Fruit fly (Drosophila melanogaster): Measurements from ENCODE around the gene CG43394.

The CG43394 gene

DNA sequence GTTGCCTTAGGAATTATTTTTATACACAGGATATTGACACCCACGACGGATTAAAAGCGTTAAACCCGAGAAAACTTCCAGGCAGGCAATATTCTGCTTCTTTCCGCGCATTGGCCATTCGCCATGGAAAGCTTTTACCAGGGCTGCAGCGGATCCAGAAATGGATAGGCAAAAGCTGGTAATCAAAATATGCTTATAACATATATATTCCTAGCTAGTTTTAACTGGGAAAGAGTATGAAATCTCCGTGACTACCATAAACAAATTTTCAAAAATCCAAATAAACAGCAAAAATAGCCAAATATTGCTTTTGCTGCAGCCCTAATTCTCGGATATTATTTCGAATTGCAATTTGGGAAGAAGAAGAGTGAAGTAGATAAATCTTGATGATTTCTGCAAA is 13.9 kb downstream of the CG43394 start, which contains the start of the genes PAPLA1 and Rbsn-5 (continued):
- TF ChIP-seq Sry-δ (GFP tag; optimal IDR thresholded peaks at IDR 0.05) = peak; percentile 73

DNA sequence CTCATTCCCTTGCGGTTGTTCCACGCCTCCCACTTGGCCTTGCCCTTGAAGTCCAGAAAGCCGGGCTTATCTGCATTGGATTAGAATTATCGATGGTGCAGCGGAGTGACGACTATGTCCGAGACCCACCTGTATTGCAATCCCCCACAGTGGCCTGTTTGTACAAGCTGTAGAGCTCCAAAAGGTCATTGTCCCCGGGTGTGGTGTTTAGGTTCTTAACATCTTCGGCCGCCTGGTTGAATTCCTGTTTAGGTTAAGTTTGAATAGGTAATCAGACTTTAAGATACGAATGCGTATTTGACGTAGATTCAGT is 16.4 kb downstream of the CG43394 start:
- no peak for TF ChIP-seq GATAe (GFP tag; conservative IDR thresholded peaks at IDR 0.05)
- TF ChIP-seq CG4328 (GFP tag; optimal IDR thresholded peaks at IDR 0.05) = no peak
- TF ChIP-seq cwo (GFP tag; optimal IDR thresholded peaks at IDR 0.05) = no peak
- TF ChIP-seq MESR4 (GFP tag; optimal IDR thresholded peaks at IDR 0.05) = peak; percentile 51
- TF ChIP-seq CG4820 (GFP tag; optimal IDR thresholded peaks at IDR 0.05) = no peak
- TF ChIP-seq corto (GFP tag; optimal IDR thresholded peaks at IDR 0.05) = no peak
- no peak for TF ChIP-seq Nf-YA (GFP tag; IDR thresholded peaks at IDR 0.05)
- TF ChIP-seq luna (GFP tag; optimal IDR thresholded peaks at IDR 0.05) = no peak
- TF ChIP-seq Lhr (GFP tag; optimal IDR thresholded peaks at IDR 0.05) = no peak
- TF ChIP-seq CG14965 (GFP tag; optimal IDR thresholded peaks at IDR 0.05; ENCODE audit: borderline replicate concordance) = no peak
- peak; percentile 26 for TF ChIP-seq ftz-f1 (GFP tag; optimal IDR thresholded peaks at IDR 0.05)
- no peak for TF ChIP-seq Dp (GFP tag; optimal IDR thresholded peaks at IDR 0.05)
- no peak for TF ChIP-seq HLH3B (GFP tag; IDR thresholded peaks at IDR 0.05)
- no peak for TF ChIP-seq YL-1 (GFP tag; optimal IDR thresholded peaks at IDR 0.05)
- TF ChIP-seq CG11085 (GFP tag; IDR thresholded peaks at IDR 0.05) = no peak
- TF ChIP-seq CG8765 (GFP tag; IDR thresholded peaks at IDR 0.05) = no peak
- TF ChIP-seq gsb (GFP tag; IDR thresholded peaks at IDR 0.05) = no peak
- TF ChIP-seq Ravus (GFP tag; IDR thresholded peaks at IDR 0.05) = no peak
- peak; percentile 37 for TF ChIP-seq D (optimal IDR thresholded peaks at IDR 0.05)
- no peak for TF ChIP-seq D (GFP tag; optimal IDR thresholded peaks at IDR 0.05)
- TF ChIP-seq MBD-R2 (GFP tag; IDR thresholded peaks at IDR 0.05) = no peak
- TF ChIP-seq CG30020 (tag; optimal IDR thresholded peaks at IDR 0.05) = no peak
- TF ChIP-seq tx (GFP tag; optimal IDR thresholded peaks at IDR 0.05) = no peak
- no peak for TF ChIP-seq CG17359 (tag; optimal IDR thresholded peaks at IDR 0.05)
- TF ChIP-seq tll (GFP tag; optimal IDR thresholded peaks at IDR 0.05) = no peak
- no peak for TF ChIP-seq Sox100B (GFP tag; optimal IDR thresholded peaks at IDR 0.05)
- TF ChIP-seq usp (GFP tag; optimal IDR thresholded peaks at IDR 0.05) = peak; percentile 12
- TF ChIP-seq en (GFP tag; optimal IDR thresholded peaks at IDR 0.05) = no peak
- no peak for TF ChIP-seq CG1233 (GFP tag; optimal IDR thresholded peaks at IDR 0.05)
- no peak for TF ChIP-seq ken (GFP tag; IDR thresholded peaks at IDR 0.05)

DNA sequence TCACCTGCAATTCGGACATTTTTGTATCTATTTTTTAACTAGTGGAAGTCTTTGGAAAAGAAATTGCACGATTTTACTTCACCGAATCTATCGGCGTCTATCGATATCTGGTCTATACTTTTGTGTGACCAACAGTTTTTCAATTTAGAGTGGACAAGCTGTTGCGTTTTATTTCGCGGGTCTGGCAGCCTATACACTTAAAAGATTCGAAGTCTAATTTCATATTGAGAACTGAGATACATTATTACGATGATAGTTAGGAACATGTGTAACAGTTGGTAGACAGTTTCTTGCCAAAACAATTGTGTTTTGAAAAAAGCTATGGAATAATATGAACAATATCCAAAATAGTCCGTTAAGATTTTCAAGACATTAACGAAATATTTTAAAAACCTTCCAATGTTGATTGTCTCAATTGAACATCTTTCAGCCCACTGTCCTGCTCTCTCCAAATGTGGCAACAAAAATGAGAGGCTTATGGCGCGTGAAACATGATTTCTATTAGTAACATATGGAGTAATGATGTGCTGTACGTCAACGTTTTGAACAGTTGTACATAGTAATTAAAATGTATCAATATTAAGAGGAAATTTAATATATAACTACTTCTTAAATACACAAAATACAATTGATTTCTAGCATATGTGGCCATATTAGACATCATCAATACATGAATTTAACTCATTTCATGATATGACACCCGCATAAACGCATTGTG is 16.9 kb downstream of the CG43394 start, which contains the start of gene Acbp1:
Acbp1 (minus strand) TSS at position 146 of the 718 bp plus-strand sequence.
- TF ChIP-seq lbe (GFP tag; optimal IDR thresholded peaks at IDR 0.05) (peak; percentile 95), ap (GFP tag; IDR thresholded peaks at IDR 0.05) (peak; percentile 78), zen (tag; optimal IDR thresholded peaks at IDR 0.05) (peak; percentile 96), Camta (GFP tag; optimal IDR thresholded peaks at IDR 0.05) (peak; percentile 95), Opbp (GFP tag; IDR thresholded peaks at IDR 0.05; ENCODE audit: partially characterized antibody) (peak; percentile 78), CG7372 (GFP tag; IDR thresholded peaks at IDR 0.05) (peak; percentile 90), danr (GFP tag; IDR thresholded peaks at IDR 0.05) (peak; percentile 78), Hr51 (GFP tag; optimal IDR thresholded peaks at IDR 0.05) (peak; percentile 91 to 99), toy (GFP tag; IDR thresholded peaks at IDR 0.05) (peak; percentile 52), psq (GFP tag; optimal IDR thresholded peaks at IDR 0.05) (peak; percentile 64), stwl (tag; optimal IDR thresholded peaks at IDR 0.05) (peak; percentile 96), bowl (GFP tag; IDR thresholded peaks at IDR 0.05) (peak; percentile 70), CG18599 (GFP tag; optimal IDR thresholded peaks at IDR 0.05) (peak; percentile 99), Dfd (GFP tag; optimal IDR thresholded peaks at IDR 0.05) (no peak), ara (GFP tag; IDR thresholded peaks at IDR 0.05) (peak; percentile 87; the same call in 1 of the 2 replicates), wdn (GFP tag; IDR thresholded peaks at IDR 0.05) (peak; percentile 86), CG17829 (tag; optimal IDR thresholded peaks at IDR 0.05) (peak; percentile 99), sqz (GFP tag; optimal IDR thresholded peaks at IDR 0.05) (peak; percentile 95), HHEX (GFP tag; optimal IDR thresholded peaks at IDR 0.05) (peak; percentile 98)

Measured in whole organism, embryonic.